Worm (Caenorhabditis elegans) whole organism, mixed stage, embryonic: ENCODE measurements around the gene T08D2.4.
"Not testable (repeated sequence)": the region's sequence is repeated elsewhere in the genome, so short reads cannot be mapped to it uniquely, and the experiment has no call there.

ENCODE experiments used
- bed-3 ChIP-seq: fragments of 200-800 bp; sonication (Bioruptor generic); optimal IDR thresholded peaks from 3 replicates; lab custom pipeline; 2018; ENCODE audit warnings: mild to moderate bottlenecking, missing genetic modification characterization, moderate library complexity, missing compliant biosample characterization
- blmp-1 ChIP-seq: fragments of 150-350 bp; optimal IDR thresholded peaks from 2 replicates; lab custom pipeline; 2014; ENCODE audit warnings: missing biosample characterization, missing genetic modification characterization
- ceh-39 ChIP-seq: fragments of 150-350 bp; optimal IDR thresholded peaks from 2 replicates; lab custom pipeline; 2014; ENCODE audit warnings: missing biosample characterization, missing genetic modification characterization
- ceh-83 ChIP-seq: fragments of 200-800 bp; sonication (Bioruptor generic); optimal IDR thresholded peaks from 2 replicates; lab custom pipeline; 2018; ENCODE audit warnings: mild to moderate bottlenecking, missing genetic modification characterization, missing compliant biosample characterization
- ces-1 ChIP-seq: fragments of 150-350 bp; optimal IDR thresholded peaks from 2 replicates; lab custom pipeline; 2014; ENCODE audit warnings: missing biosample characterization, missing genetic modification reagents, missing genetic modification characterization
- cnd-1 ChIP-seq: fragments of 200-800 bp; sonication (Bioruptor generic); optimal IDR thresholded peaks from 2 replicates; lab custom pipeline; 2018; ENCODE audit warnings: mild to moderate bottlenecking, missing genetic modification characterization, missing compliant biosample characterization
- drap-1 ChIP-seq: fragments of 200-800 bp; sonication (Bioruptor generic); optimal IDR thresholded peaks from 3 replicates; lab custom pipeline; 2018; ENCODE audit warnings: mild to moderate bottlenecking, missing genetic modification characterization, missing compliant biosample characterization
- elt-1 ChIP-seq: sonication (generic microtip); optimal IDR thresholded peaks from 2 replicates; lab custom pipeline; 2017; ENCODE audit warnings: missing genetic modification characterization, mild to moderate bottlenecking, missing compliant biosample characterization, antibody characterized with exemption, moderate library complexity, borderline replicate concordance; ENCODE audit not compliant: insufficient read depth
- elt-3 ChIP-seq: fragments of 150-350 bp; optimal IDR thresholded peaks from 2 replicates; lab custom pipeline; 2014; ENCODE audit warnings: missing biosample characterization, missing genetic modification characterization
- flh-1 ChIP-seq: fragments of 200-800 bp; sonication (Bioruptor generic); optimal IDR thresholded peaks from 2 replicates; lab custom pipeline; 2018; ENCODE audit warnings: mild to moderate bottlenecking, missing genetic modification characterization, moderate library complexity, missing compliant biosample characterization
- ham-2 ChIP-seq: fragments of 200-800 bp; sonication (Bioruptor generic); optimal IDR thresholded peaks from 2 replicates; lab custom pipeline; 2018; ENCODE audit warnings: mild to moderate bottlenecking, missing genetic modification characterization, missing compliant biosample characterization
- lin-13 ChIP-seq: fragments of 150-350 bp; optimal IDR thresholded peaks from 2 replicates; lab custom pipeline; 2014; ENCODE audit warnings: missing biosample characterization, missing genetic modification characterization
- lsy-2 ChIP-seq: fragments of 150-350 bp; optimal IDR thresholded peaks from 2 replicates; lab custom pipeline; 2014; ENCODE audit warnings: missing biosample characterization, missing genetic modification characterization
- mls-2 ChIP-seq: sonication (generic microtip); optimal IDR thresholded peaks from 2 replicates; lab custom pipeline; 2016; ENCODE audit warnings: mild to moderate bottlenecking, missing genetic modification characterization, moderate library complexity, missing compliant biosample characterization
- nhr-2 ChIP-seq: fragments of 150-350 bp; optimal IDR thresholded peaks from 2 replicates; lab custom pipeline; 2014; ENCODE audit warnings: missing biosample characterization, missing genetic modification characterization
- nhr-237 ChIP-seq: fragments of 150-350 bp; optimal IDR thresholded peaks from 2 replicates; lab custom pipeline; 2014; ENCODE audit warnings: missing biosample characterization, missing genetic modification characterization
- nhr-28 ChIP-seq: fragments of 150-350 bp; optimal IDR thresholded peaks from 2 replicates; lab custom pipeline; 2014; ENCODE audit warnings: missing biosample characterization, missing genetic modification characterization
- pha-4 ChIP-seq: fragments of 150-350 bp; optimal IDR thresholded peaks from 2 replicates; lab custom pipeline; 2018; ENCODE audit warnings: missing biosample characterization, missing genetic modification reagents, missing genetic modification characterization
- sem-2 ChIP-seq: fragments of 200-800 bp; sonication (Bioruptor generic); optimal IDR thresholded peaks from 2 replicates; lab custom pipeline; 2018; ENCODE audit warnings: mild to moderate bottlenecking, missing genetic modification characterization, missing compliant biosample characterization
- sptf-1 ChIP-seq: sonication (generic microtip); optimal IDR thresholded peaks from 2 replicates; lab custom pipeline; 2017; ENCODE audit warnings: mild to moderate bottlenecking, missing genetic modification characterization, moderate library complexity, missing compliant biosample characterization
- tbx-8 ChIP-seq: fragments of 200-800 bp; sonication (Bioruptor generic); optimal IDR thresholded peaks from 2 replicates; lab custom pipeline; 2018; ENCODE audit warnings: mild to moderate bottlenecking, missing genetic modification characterization, moderate library complexity, missing compliant biosample characterization
- unc-120 ChIP-seq: sonication (generic microtip); optimal IDR thresholded peaks from 2 replicates; lab custom pipeline; 2017; ENCODE audit warnings: missing genetic modification characterization, missing compliant biosample characterization; ENCODE audit not compliant: poor library complexity, severe bottlenecking
- unc-39 ChIP-seq: fragments of 150-350 bp; optimal IDR thresholded peaks from 2 replicates; lab custom pipeline; 2014; ENCODE audit warnings: missing biosample characterization, missing genetic modification characterization
- zip-8 ChIP-seq: fragments of 150-350 bp; optimal IDR thresholded peaks from 2 replicates; lab custom pipeline; 2014; ENCODE audit warnings: missing biosample characterization, missing genetic modification characterization
- ztf-11 ChIP-seq: fragments of 150-350 bp; optimal IDR thresholded peaks from 2 replicates; lab custom pipeline; 2014; ENCODE audit warnings: missing biosample characterization, missing genetic modification characterization

Gene T08D2.4

DNA sequence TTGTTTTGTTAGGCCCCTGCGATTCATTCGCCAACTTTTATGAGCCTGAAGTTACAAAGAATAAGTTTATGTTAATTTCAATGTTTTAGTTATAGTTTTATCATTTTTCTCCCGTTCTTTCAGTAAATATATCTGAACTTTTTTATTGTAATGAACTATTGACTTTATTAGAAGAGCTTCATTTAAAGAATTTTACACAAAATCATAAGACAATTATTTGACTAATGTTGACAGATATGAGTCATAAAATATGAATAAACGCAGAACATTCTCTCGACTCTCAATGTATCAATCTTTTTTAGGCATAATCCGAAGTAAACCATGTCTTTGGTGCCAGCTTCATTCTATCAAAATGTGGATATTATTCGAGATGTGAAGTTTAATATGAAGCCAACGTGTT lies at the start of gene T08D2.4, which contains the start of gene T08D2.5:
Gene T08D2.4 (plus strand): TSS at position 322 of the 400 bp plus-strand sequence.
Gene T08D2.5 (plus strand): TSS at position 301 of the 400 bp plus-strand sequence.
- TF ChIP-seq zip-8 (tag; lab: Kevin White, UChicago): no peak
- TF ChIP-seq nhr-2 (tag; lab: Kevin White, UChicago): no peak
- no peak for TF ChIP-seq lsy-2 (tag; lab: Kevin White, UChicago)
- no peak for TF ChIP-seq cnd-1
- no peak for TF ChIP-seq ceh-83
- TF ChIP-seq unc-120 (tag; lab: Kevin White, UChicago): no peak
- TF ChIP-seq nhr-28 (tag; lab: Kevin White, UChicago): no peak
- no peak for TF ChIP-seq ces-1 (GFP tag; lab: Kevin White, UChicago)
- no peak for TF ChIP-seq tbx-8 (GFP tag; lab: Kevin White, UChicago)
- no peak for TF ChIP-seq nhr-237
- TF ChIP-seq blmp-1 (tag; lab: Kevin White, UChicago): no peak

ce11 chrX:141149-141548 lies 36.0 kb upstream of the T08D2.4 start, which contains the start of gene Y73B3A.8:
TSS of gene Y73B3A.8 (minus strand) at chrX:141249.
- TF ChIP-seq ztf-11 (tag; lab: Kevin White, UChicago) (no peak), lin-13 (no peak), flh-1 (GFP tag; lab: Kevin White, UChicago) (no peak), drap-1 (GFP tag; lab: Kevin White, UChicago) (no peak), nhr-2 (tag; lab: Kevin White, UChicago) (no peak), lsy-2 (tag; lab: Kevin White, UChicago) (no peak), nhr-28 (tag; lab: Kevin White, UChicago) (no peak)

- no peak for TF ChIP-seq sem-2
- peak; percentile 31 for TF ChIP-seq ces-1 (GFP tag; lab: Kevin White, UChicago)
These were observed 30.4 kb upstream of the T08D2.4 start for ce11 chrX:146832-147231.

DNA sequence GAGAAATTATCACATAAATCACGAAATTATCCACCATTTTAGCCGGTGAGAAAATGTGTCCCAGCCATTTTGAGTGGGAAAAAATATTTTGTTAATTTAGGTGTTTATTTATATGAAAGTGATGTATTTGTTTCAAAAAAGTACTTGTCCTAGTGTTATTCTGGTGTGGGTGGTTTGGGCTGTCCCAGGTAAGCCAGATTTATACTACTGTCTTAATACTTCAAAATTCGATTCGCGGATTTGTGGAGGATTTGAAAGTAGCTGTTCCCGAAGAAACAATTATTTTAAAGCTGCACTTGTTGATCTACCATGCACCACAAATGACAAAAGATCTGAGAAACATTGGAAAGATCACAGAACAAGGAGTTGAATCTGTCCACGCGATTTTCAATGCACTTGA lies 29.4 kb upstream of the T08D2.4 start, which contains the start of gene Y73B3A.11:
Gene Y73B3A.11 (plus strand): TSS at position 301 of the 400 bp plus-strand sequence.
- no peak for TF ChIP-seq nhr-2 (tag; lab: Kevin White, UChicago)
- TF ChIP-seq ceh-39: no peak
- no peak for TF ChIP-seq bed-3 (GFP tag; lab: Kevin White, UChicago)
- no peak for TF ChIP-seq drap-1 (GFP tag; lab: Kevin White, UChicago)
- TF ChIP-seq sptf-1 (tag; lab: Kevin White, UChicago): no peak
- no peak for TF ChIP-seq mls-2 (tag; lab: Kevin White, UChicago)
- TF ChIP-seq lin-13: no peak
- no peak for TF ChIP-seq ceh-83
- TF ChIP-seq unc-120 (tag; lab: Kevin White, UChicago): no peak
- TF ChIP-seq nhr-237: no peak
- TF ChIP-seq unc-39: no peak
- no peak for TF ChIP-seq elt-3 (tag; lab: Kevin White, UChicago)
- TF ChIP-seq, all 35 proteins: peak for 0

ce11 chrX:163034-163433 lies 14.2 kb upstream of the T08D2.4 start, which contains the start of gene tmed-12:
TSS of gene tmed-12 (minus strand) at chrX:163134.
- TF ChIP-seq nhr-2 (tag; lab: Kevin White, UChicago); drap-1 (GFP tag; lab: Kevin White, UChicago); pha-4 (tag; lab: Kevin White, UChicago): not testable (repeated sequence)

ce11 chrX:182119-182741 lies 5.0 kb downstream of the T08D2.4 start, which contains the start of the genes T08D2.6 and chkr-1:
TSS of gene T08D2.6 (minus strand) at chrX:182169.
TSS of gene chkr-1 (plus strand) at chrX:182691.
- not testable (repeated sequence) for TF ChIP-seq lin-13; tbx-8 (GFP tag; lab: Kevin White, UChicago); ham-2
- TF ChIP-seq, all 35 proteins: peak for 0; not testable (repeated sequence) for 35

ce11 chrX:192534-192933 lies 15.3 kb downstream of the T08D2.4 start, which contains the start of gene T08D2.8:
TSS of gene T08D2.8 (plus strand) at chrX:192834.
- TF ChIP-seq ces-1 (GFP tag; lab: Kevin White, UChicago): no peak
- TF ChIP-seq ceh-83: no peak
- TF ChIP-seq elt-1 (tag; lab: Kevin White, UChicago): no peak
- no peak for TF ChIP-seq elt-3 (tag; lab: Kevin White, UChicago)
- no peak for TF ChIP-seq cnd-1
- no peak for TF ChIP-seq lsy-2 (tag; lab: Kevin White, UChicago)
- TF ChIP-seq mls-2 (tag; lab: Kevin White, UChicago): no peak
- TF ChIP-seq bed-3 (GFP tag; lab: Kevin White, UChicago): no peak
- TF ChIP-seq blmp-1 (tag; lab: Kevin White, UChicago): no peak
- no peak for TF ChIP-seq tbx-8 (GFP tag; lab: Kevin White, UChicago)
- TF ChIP-seq unc-120 (tag; lab: Kevin White, UChicago): no peak
- TF ChIP-seq, all 35 proteins: peak for 0
